Fruit fly (Drosophila melanogaster) S2 (cell line): ENCODE data around the gene CG15418.

Source experiments
- CG8478 ChIP-seq: fragments of >200 bp; optimal IDR thresholded peaks from 2 replicates; lab custom pipeline; 2018
- CTCF ChIP-seq, 2 experiments: fragments of >200 bp; optimal IDR thresholded peaks; 2 replicates each; lab custom pipeline; 2018

DNA sequence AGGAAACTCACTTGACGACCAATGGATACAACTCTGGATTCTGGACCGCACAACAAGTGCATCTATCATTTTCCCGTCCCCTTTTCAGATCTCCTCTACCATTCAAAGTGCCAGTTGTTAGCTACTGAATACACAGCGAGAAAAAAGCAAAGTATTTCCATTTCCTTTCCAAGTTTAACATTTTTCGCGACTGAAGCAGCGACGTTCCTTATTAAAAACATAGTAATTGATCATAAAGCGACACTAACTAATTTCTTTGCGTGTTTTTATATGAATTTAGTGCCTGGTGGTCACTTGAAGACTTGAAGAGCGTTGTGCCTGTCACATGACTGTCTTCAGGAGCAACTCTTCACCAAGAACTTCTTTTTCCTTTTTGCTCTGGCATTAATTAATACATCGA, 23.8 kb upstream of the CG15418 start:
- TF ChIP-seq CG8478 (lab: Kevin White, UChicago) (no peak), CTCF (optimal IDR thresholded peaks at IDR 0.05; lab: Kevin White, UChicago) (no peak)
